Worm (Caenorhabditis elegans) whole organism, midembryonic: Measurements from ENCODE around the gene str-92.

Experiments
- T22C8.4 ChIP-seq: fragments of 200-800 bp; sonication (Bioruptor generic); IDR thresholded peaks from 2 replicates; pipeline ENCODE4 v1.3.6; 2022; ENCODE audit warnings: missing genetic modification characterization, missing compliant biosample characterization
- cog-1 ChIP-seq: sonication (generic microtip); optimal IDR thresholded peaks from 2 replicates; lab custom pipeline; 2016; ENCODE audit warnings: missing genetic modification characterization, missing compliant biosample characterization
- flt-1 ChIP-seq: fragments of 200-800 bp; sonication (Bioruptor generic); IDR thresholded peaks from 2 replicates; pipeline ENCODE4 v1.3.6; 2022; ENCODE audit warnings: missing genetic modification characterization, missing compliant biosample characterization
- med-1 ChIP-seq: sonication (generic microtip); optimal IDR thresholded peaks from 2 replicates; lab custom pipeline; 2017; ENCODE audit warnings: missing genetic modification characterization, mild to moderate bottlenecking, missing compliant biosample characterization, antibody characterized with exemption, missing genetic modification reagents; ENCODE audit not compliant: insufficient read depth
- ref-1 ChIP-seq: fragments of 200-800 bp; sonication (Bioruptor generic); conservative IDR thresholded peaks from 2 replicates; pipeline ENCODE4 v1.3.6; 2022; ENCODE audit warnings: missing genetic modification reagents, missing genetic modification characterization, missing compliant biosample characterization

DNA sequence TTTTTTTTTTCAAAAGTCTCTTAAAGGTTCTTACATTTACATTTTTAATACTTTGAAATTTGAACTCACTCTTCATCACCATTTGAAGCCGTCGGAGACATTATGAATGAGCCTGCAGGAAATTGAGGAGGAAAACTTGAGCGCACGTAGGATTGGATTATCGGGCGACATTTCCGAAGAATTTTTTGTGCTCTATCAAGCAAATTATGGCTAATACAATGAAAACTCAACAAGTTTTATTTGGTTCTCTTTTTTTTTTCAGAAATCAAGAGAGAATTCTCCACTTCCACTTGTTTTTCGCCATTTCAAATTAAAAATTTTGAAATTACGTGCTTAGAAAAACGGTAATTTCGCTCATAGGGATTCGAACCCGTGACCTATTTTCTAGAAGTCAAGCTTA lies 8.8 kb downstream of the str-92 start, which contains the start of gene F59A1.12:
- TF ChIP-seq ref-1 (GFP tag; lab: Robert Waterston, UW) = no peak
- no peak for TF ChIP-seq flt-1 (GFP tag; lab: Robert Waterston, UW)
- TF ChIP-seq T22C8.4 (GFP tag; lab: Robert Waterston, UW) = no peak
- no peak for TF ChIP-seq cog-1 (tag; lab: Kevin White, UChicago)
- no peak for TF ChIP-seq med-1
